Worm (Caenorhabditis elegans) whole organism, L1 larva: ENCODE results near the gene rpb-6.

ENCODE experiments used
- C04F5.9 ChIP-seq: sonication (generic microtip); optimal IDR thresholded peaks from 2 replicates; lab custom pipeline; 2016; ENCODE audit warnings: missing genetic modification characterization, missing compliant biosample characterization
- C34B4.2 ChIP-seq: sonication (generic microtip); optimal IDR thresholded peaks from 2 replicates; lab custom pipeline; 2017; ENCODE audit warnings: mild to moderate bottlenecking, missing genetic modification characterization, missing compliant biosample characterization
- F16B12.6 ChIP-seq: fragments of 150-350 bp; optimal IDR thresholded peaks from 2 replicates; lab custom pipeline; 2014; ENCODE audit warnings: missing biosample characterization, missing genetic modification characterization
- Y116A8C.19 ChIP-seq: sonication (generic microtip); optimal IDR thresholded peaks from 2 replicates; lab custom pipeline; 2016; ENCODE audit warnings: missing compliant biosample characterization, missing genetic modification characterization, borderline replicate concordance
- aha-1 ChIP-seq: fragments of 150-350 bp; optimal IDR thresholded peaks from 2 replicates; lab custom pipeline; 2014; ENCODE audit warnings: missing biosample characterization, missing genetic modification characterization
- alr-1 ChIP-seq: fragments of 200-800 bp; sonication (Bioruptor generic); optimal IDR thresholded peaks from 2 replicates; lab custom pipeline; 2018; ENCODE audit warnings: borderline replicate concordance, mild to moderate bottlenecking, missing genetic modification characterization, missing compliant biosample characterization
- aly-2 ChIP-seq: fragments of 150-350 bp; optimal IDR thresholded peaks from 2 replicates; lab custom pipeline; 2014; ENCODE audit warnings: missing biosample characterization, missing genetic modification characterization
- blmp-1 ChIP-seq: fragments of 150-350 bp; optimal IDR thresholded peaks from 2 replicates; lab custom pipeline; 2014; ENCODE audit warnings: missing biosample characterization, missing genetic modification characterization
- ceh-8 ChIP-seq: fragments of 200-800 bp; sonication (Bioruptor generic); optimal IDR thresholded peaks from 2 replicates; lab custom pipeline; 2018; ENCODE audit warnings: mild to moderate bottlenecking, missing genetic modification characterization, moderate library complexity, missing compliant biosample characterization
- ceh-82 ChIP-seq, 3 experiments: fragments of 150-350 bp in 1 of 3; sonication (generic microtip) in 2 of 3; optimal IDR thresholded peaks; 2 replicates each; lab custom pipeline; 2014 to 2017; ENCODE audit warnings: missing biosample characterization in 3 of 3, missing genetic modification characterization in 3 of 3
- ceh-88 ChIP-seq: fragments of 200-800 bp; sonication (Bioruptor generic); IDR thresholded peaks from 2 replicates; pipeline ENCODE4 v1.3.6; 2022; ENCODE audit warnings: missing genetic modification characterization, missing compliant biosample characterization
- ces-1 ChIP-seq: fragments of 150-350 bp; optimal IDR thresholded peaks from 2 replicates; lab custom pipeline; 2014; ENCODE audit warnings: missing biosample characterization, missing genetic modification reagents, missing genetic modification characterization
- efl-1 ChIP-seq, 4 experiments: fragments of 150-350 bp; optimal IDR thresholded peaks in 3 of 4; peaks in 1 of 4; 1 replicate in 1 of 4; 2 replicates in 3 of 4; lab custom pipeline; 2014; ENCODE audit warnings: missing biosample characterization in 2 of 4, missing genetic modification characterization in 2 of 4, missing genetic modification reagents in 2 of 4
- efl-3 ChIP-seq: fragments of 200-800 bp; sonication (Bioruptor generic); optimal IDR thresholded peaks from 2 replicates; lab custom pipeline; 2018; ENCODE audit warnings: mild to moderate bottlenecking, missing genetic modification characterization, missing compliant biosample characterization
- egl-13 ChIP-seq: sonication (generic microtip); optimal IDR thresholded peaks from 2 replicates; lab custom pipeline; 2016; ENCODE audit warnings: missing genotype, missing genetic modification reagents, missing genetic modification characterization, missing compliant biosample characterization
- egl-27 ChIP-seq, 2 experiments: fragments of 150-350 bp in 1 of 2; sonication (generic microtip); optimal IDR thresholded peaks; 3 replicates each; lab custom pipeline; 2017 to 2018; ENCODE audit warnings: missing biosample characterization in 2 of 2, missing genetic modification characterization in 2 of 2, missing genetic modification reagents in 2 of 2
- elt-2 ChIP-seq: sonication (generic microtip); optimal IDR thresholded peaks from 2 replicates; lab custom pipeline; 2016; ENCODE audit warnings: missing genetic modification characterization, mild to moderate bottlenecking, inconsistent platforms, missing compliant biosample characterization, missing genetic modification reagents
- elt-3 ChIP-seq, 6 experiments: fragments of 150-350 bp in 1 of 6; sonication (generic microtip); optimal IDR thresholded peaks; 2 replicates each; lab custom pipeline; 2017 to 2018; ENCODE audit warnings: missing biosample characterization in 6 of 6, missing genetic modification characterization in 6 of 6, inconsistent platforms in 1 of 6
- fkh-4 ChIP-seq: sonication (generic microtip); optimal IDR thresholded peaks from 2 replicates; lab custom pipeline; 2016; ENCODE audit warnings: missing compliant biosample characterization, missing genetic modification characterization, borderline replicate concordance
- fkh-8 ChIP-seq: sonication (generic microtip); optimal IDR thresholded peaks from 2 replicates; lab custom pipeline; 2016; ENCODE audit warnings: mild to moderate bottlenecking, missing genetic modification characterization, missing compliant biosample characterization
- fos-1 ChIP-seq: fragments of 150-350 bp; optimal IDR thresholded peaks from 2 replicates; lab custom pipeline; 2014; ENCODE audit warnings: missing biosample characterization, missing genetic modification characterization
- hlh-17 ChIP-seq: fragments of 200-800 bp; sonication (Bioruptor generic); optimal IDR thresholded peaks from 2 replicates; lab custom pipeline; 2018; ENCODE audit warnings: missing genetic modification characterization, mild to moderate bottlenecking, missing compliant biosample characterization, moderate library complexity, borderline replicate concordance
- hlh-4 ChIP-seq: sonication (generic microtip); optimal IDR thresholded peaks from 2 replicates; lab custom pipeline; 2016; ENCODE audit warnings: mild to moderate bottlenecking, missing genetic modification characterization, missing compliant biosample characterization
- hpl-2 ChIP-seq: fragments of 150-350 bp; optimal IDR thresholded peaks from 2 replicates; lab custom pipeline; 2014; ENCODE audit warnings: missing biosample characterization, missing genetic modification reagents, missing genetic modification characterization
- isw-1 ChIP-seq: fragments of 200-800 bp; sonication (Bioruptor generic); IDR thresholded peaks from 2 replicates; pipeline ENCODE4 v1.3.6; 2022; ENCODE audit warnings: missing genetic modification characterization, missing compliant biosample characterization
- lin-15B ChIP-seq: fragments of 150-350 bp; sonication (generic microtip); optimal IDR thresholded peaks from 3 replicates; lab custom pipeline; 2014; ENCODE audit warnings: missing biosample characterization, missing genetic modification characterization
- lin-35 ChIP-seq, 2 experiments: fragments of 150-350 bp; optimal IDR thresholded peaks; 2 replicates each; lab custom pipeline; 2014; ENCODE audit warnings: missing biosample characterization in 2 of 2, missing genetic modification characterization in 2 of 2, missing genetic modification reagents in 2 of 2
- lin-39 ChIP-seq: fragments of 150-350 bp; optimal IDR thresholded peaks from 2 replicates; lab custom pipeline; 2014; ENCODE audit warnings: missing biosample characterization, missing genetic modification reagents, missing genetic modification characterization
- lir-3 ChIP-seq: sonication (generic microtip); optimal IDR thresholded peaks from 2 replicates; lab custom pipeline; 2016; ENCODE audit warnings: mild to moderate bottlenecking, missing genetic modification characterization, moderate library complexity, missing compliant biosample characterization; ENCODE audit not compliant: poor library complexity
- mef-2 ChIP-seq: fragments of 150-350 bp; optimal IDR thresholded peaks from 2 replicates; lab custom pipeline; 2014; ENCODE audit warnings: missing biosample characterization, missing genetic modification characterization
- nhr-12 ChIP-seq: sonication (generic microtip); optimal IDR thresholded peaks from 2 replicates; lab custom pipeline; 2017; ENCODE audit warnings: missing biosample characterization, missing genetic modification characterization
- nhr-19 ChIP-seq: fragments of 200-800 bp; sonication (Bioruptor generic); conservative IDR thresholded peaks from 2 replicates; pipeline ENCODE4 v1.3.6; 2022; ENCODE audit warnings: missing genetic modification characterization, missing compliant biosample characterization
- nhr-237 ChIP-seq: fragments of 150-350 bp; optimal IDR thresholded peaks from 2 replicates; lab custom pipeline; 2014; ENCODE audit warnings: missing biosample characterization, missing genetic modification characterization
- nhr-28 ChIP-seq: fragments of 150-350 bp; optimal IDR thresholded peaks from 2 replicates; lab custom pipeline; 2014; ENCODE audit warnings: missing biosample characterization, missing genetic modification characterization
- nhr-47 ChIP-seq: sonication (generic microtip); optimal IDR thresholded peaks from 2 replicates; lab custom pipeline; 2016; ENCODE audit warnings: mild to moderate bottlenecking, missing genetic modification characterization, moderate library complexity, missing compliant biosample characterization
- nhr-85 ChIP-seq: sonication (generic microtip); peaks from one replicate; lab custom pipeline; 2016; ENCODE audit warnings: missing genetic modification characterization, inconsistent platforms, missing compliant biosample characterization
- nhr-90 ChIP-seq: sonication (generic microtip); optimal IDR thresholded peaks from 2 replicates; lab custom pipeline; 2016; ENCODE audit warnings: mild to moderate bottlenecking, missing genetic modification characterization, missing compliant biosample characterization; ENCODE audit not compliant: poor library complexity
- pag-3 ChIP-seq: sonication (generic microtip); optimal IDR thresholded peaks from 2 replicates; lab custom pipeline; 2017; ENCODE audit warnings: missing genetic modification characterization, mild to moderate bottlenecking, missing compliant biosample characterization, antibody characterized with exemption, borderline replicate concordance; ENCODE audit not compliant: insufficient read depth
- pax-3 ChIP-seq: fragments of 200-800 bp; sonication (Bioruptor generic); optimal IDR thresholded peaks from 2 replicates; lab custom pipeline; 2018; ENCODE audit warnings: mild to moderate bottlenecking, missing genetic modification characterization, moderate library complexity, missing compliant biosample characterization
- snpc-4 ChIP-seq: fragments of 150-350 bp; optimal IDR thresholded peaks from 2 replicates; lab custom pipeline; 2014; ENCODE audit warnings: missing biosample characterization, missing genetic modification characterization
- snu-23 ChIP-seq: sonication (generic microtip); optimal IDR thresholded peaks from 2 replicates; lab custom pipeline; 2016; ENCODE audit warnings: missing genetic modification characterization, missing compliant biosample characterization
- sptf-1 ChIP-seq: fragments of 150-350 bp; optimal IDR thresholded peaks from 2 replicates; lab custom pipeline; 2014; ENCODE audit warnings: missing biosample characterization, missing genetic modification characterization
- swsn-7 ChIP-seq: sonication (generic microtip); optimal IDR thresholded peaks from 2 replicates; lab custom pipeline; 2016; ENCODE audit warnings: missing genetic modification characterization, missing compliant biosample characterization
- unc-62 ChIP-seq: fragments of 150-350 bp; optimal IDR thresholded peaks from 2 replicates; lab custom pipeline; 2014; ENCODE audit warnings: missing biosample characterization, missing genetic modification reagents, missing genetic modification characterization
- unc-98 ChIP-seq: fragments of 200-800 bp; sonication (Bioruptor generic); IDR thresholded peaks from 2 replicates; pipeline ENCODE4 v1.3.6; 2022; ENCODE audit warnings: missing genetic modification characterization, missing compliant biosample characterization
- vab-15 ChIP-seq: sonication (generic microtip); optimal IDR thresholded peaks from 2 replicates; lab custom pipeline; 2017; ENCODE audit warnings: missing genotype, mild to moderate bottlenecking, missing genetic modification characterization, missing compliant biosample characterization
- xbp-1 ChIP-seq: sonication (generic microtip); optimal IDR thresholded peaks from 2 replicates; lab custom pipeline; 2016; ENCODE audit warnings: missing genetic modification characterization, missing compliant biosample characterization
- ztf-11 ChIP-seq, 2 experiments: sonication (generic microtip); optimal IDR thresholded peaks; 2 replicates each; lab custom pipeline; 2016 to 2017; ENCODE audit warnings: missing genetic modification characterization in 2 of 2, missing biosample characterization in 1 of 2, missing compliant biosample characterization in 1 of 2
- ztf-4 ChIP-seq: fragments of 150-350 bp; optimal IDR thresholded peaks from 2 replicates; lab custom pipeline; 2014; ENCODE audit warnings: missing biosample characterization, missing genetic modification characterization

The rpb-6 gene

ce11 chrII:10548778-10549671, 30.2 kb upstream of the rpb-6 start:
- TF ChIP-seq ceh-8 (GFP tag; lab: Kevin White, UChicago) (peak; percentile 15), ztf-4 (peak; percentile 87), aly-2 (tag; lab: Kevin White, UChicago) (peak; percentile 16), C34B4.2 (tag; lab: Kevin White, UChicago) (no peak), nhr-12 (tag; lab: Kevin White, UChicago) (no peak), mef-2 (tag; lab: Kevin White, UChicago) (peak; percentile 45), snpc-4 (tag; lab: Kevin White, UChicago) (peak; percentile 59), lin-39 (tag; lab: Kevin White, UChicago) (no peak), unc-62 (GFP tag; lab: Kevin White, UChicago) (no peak), fkh-8 (peak; percentile 95), xbp-1 (tag; lab: Kevin White, UChicago) (peak; percentile 78), egl-27 (tag; optimal IDR thresholded peaks at IDR 0.05; lab: Kevin White, UChicago) (peak in 1 of 2 experiments; percentile 56), lin-35 (GFP tag; optimal IDR thresholded peaks at IDR 0.05; lab: Kevin White, UChicago) (peak; percentile 72 to 77), C04F5.9 (tag; lab: Kevin White, UChicago) (peak; percentile 19), nhr-47 (peak; percentile 89), hpl-2 (GFP tag; lab: Kevin White, UChicago) (no peak), isw-1 (peak; percentile 59), sptf-1 (tag; lab: Kevin White, UChicago) (no peak), nhr-85 (tag; lab: Kevin White, UChicago) (peak; percentile 92), efl-3 (no peak), elt-2 (peak; percentile 47), pag-3 (no peak), hlh-17 (GFP tag; lab: Kevin White, UChicago) (no peak), fkh-4 (no peak), egl-13 (tag; lab: Kevin White, UChicago) (peak; percentile 49), aha-1 (no peak), efl-1 (optimal IDR thresholded peaks at IDR 0.05; lab: Kevin White, UChicago) (peak; percentile 71 to 82), efl-1 (GFP tag; optimal IDR thresholded peaks at IDR 0.05 in 1 of 2; lab: Kevin White, UChicago) (peak; percentile 44 to 92), elt-3 (tag; optimal IDR thresholded peaks at IDR 0.05; lab: Kevin White, UChicago) (peak in 4 of 6 experiments; percentile 17 to 64 (median 50)), alr-1 (no peak), nhr-90 (tag; lab: Kevin White, UChicago) (peak; percentile 65), swsn-7 (tag; lab: Kevin White, UChicago) (peak; percentile 90), ceh-88 (peak; percentile 64), fos-1 (tag; lab: Kevin White, UChicago) (peak; percentile 50), snu-23 (GFP tag; lab: Kevin White, UChicago) (peak; percentile 94), ztf-11 (tag; optimal IDR thresholded peaks at IDR 0.05; lab: Kevin White, UChicago) (peak in 1 of 2 experiments; percentile 72), Y116A8C.19 (tag; lab: Kevin White, UChicago) (no peak), nhr-28 (tag; lab: Kevin White, UChicago) (no peak), vab-15 (tag; lab: Kevin White, UChicago) (no peak), unc-98 (GFP tag; lab: Robert Waterston, UW) (no peak), hlh-4 (no peak), nhr-237 (tag; lab: Kevin White, UChicago) (peak; percentile 48), ces-1 (no peak), lin-15B (tag; lab: Kevin White, UChicago) (peak; percentile 44), ceh-82 (tag; optimal IDR thresholded peaks at IDR 0.05; lab: Kevin White, UChicago) (peak; percentile 85 to 95 (median 94)), F16B12.6 (tag; lab: Kevin White, UChicago) (peak; percentile 29), nhr-19 (GFP tag; lab: Robert Waterston, UW) (peak; percentile 76), lir-3 (tag; lab: Kevin White, UChicago) (peak; percentile 34), pax-3 (tag; lab: Kevin White, UChicago) (peak; percentile 66), blmp-1 (tag; lab: Kevin White, UChicago) (peak; percentile 46)
